Fruit fly (Drosophila melanogaster) whole organism, embryonic: Measurements from ENCODE around the gene CG13380.

Experiments used
- CG10565 ChIP-seq: fragments of 200-800 bp; sonication (Bioruptor generic); optimal IDR thresholded peaks from 3 replicates; lab custom pipeline; 2016; ENCODE audit warnings: missing biosample characterization, mild to moderate bottlenecking, missing genetic modification characterization
- CG14710 ChIP-seq: fragments of 200-800 bp; sonication (Bioruptor generic); optimal IDR thresholded peaks from 3 replicates; lab custom pipeline; 2019; ENCODE audit warnings: missing biosample characterization, mild to moderate bottlenecking, missing genetic modification characterization, moderate library complexity
- CG8478 ChIP-seq: fragments of >200 bp; optimal IDR thresholded peaks from 2 replicates; lab custom pipeline; 2018
- HLH54F ChIP-seq: fragments of 200-800 bp; sonication (Bioruptor generic); optimal IDR thresholded peaks from 3 replicates; lab custom pipeline; 2016; ENCODE audit warnings: missing biosample characterization, missing genetic modification characterization
- MESR4 ChIP-seq: fragments of 200-800 bp; sonication (Bioruptor generic); optimal IDR thresholded peaks from 2 replicates; lab custom pipeline; 2018; ENCODE audit warnings: missing biosample characterization, mild to moderate bottlenecking, missing genetic modification characterization, moderate library complexity
- Sin3A ChIP-seq: fragments of >200 bp; optimal IDR thresholded peaks from 2 replicates; lab custom pipeline; 2018
- lov ChIP-seq, 2 experiments: fragments of 200-800 bp in 1 of 2; fragments of >200 bp in 1 of 2; sonication (Bioruptor generic) in 1 of 2; IDR thresholded peaks in 1 of 2; optimal IDR thresholded peaks in 1 of 2; 2 replicates in 1 of 2; 3 replicates in 1 of 2; pipeline versions ENCODE4 v1.3.6 to Lab custom; 2017 to 2022; ENCODE audit warnings: missing biosample characterization in 1 of 2, missing genetic modification characterization in 1 of 2
- pnt ChIP-seq: fragments of 200-800 bp; sonication (Bioruptor generic); optimal IDR thresholded peaks from 3 replicates; lab custom pipeline; 2016; ENCODE audit warnings: missing biosample characterization, missing genetic modification characterization
- schlank ChIP-seq: fragments of 200-800 bp; sonication (Bioruptor generic); optimal IDR thresholded peaks from 2 replicates; lab custom pipeline; 2018; ENCODE audit warnings: missing biosample characterization, mild to moderate bottlenecking, missing genetic modification characterization
- so ChIP-seq: fragments of 200-800 bp; sonication (Bioruptor generic); IDR thresholded peaks from 3 replicates; pipeline ENCODE4 v1.3.6; 2022; ENCODE audit warnings: missing biosample characterization, missing genetic modification characterization

dm6 chr3L:18620988-18621734 is 3.4 kb upstream of the CG13380 start:
- peak; percentile 21 for TF ChIP-seq pnt
- TF ChIP-seq Sin3A (lab: Kevin White, UChicago): no peak
- TF ChIP-seq lov (optimal IDR thresholded peaks at IDR 0.05; lab: Kevin White, UChicago): no peak
- TF ChIP-seq lov (GFP tag; IDR thresholded peaks at IDR 0.05; lab: Robert Waterston, UW): peak; percentile 61; the same call in 1 of the 3 replicates
- no peak for TF ChIP-seq CG10565
- peak; percentile 63 for TF ChIP-seq schlank (tag; lab: Kevin White, UChicago)
- TF ChIP-seq HLH54F (GFP tag; lab: Kevin White, UChicago): peak; percentile 57
- no peak for TF ChIP-seq MESR4 (GFP tag; lab: Kevin White, UChicago)
- peak; percentile 47 for TF ChIP-seq CG14710 (tag; lab: Kevin White, UChicago)
- TF ChIP-seq CG8478 (lab: Kevin White, UChicago): no peak
- peak; percentile 43; the same call in 1 of the 3 replicates for TF ChIP-seq so
